Worm (Caenorhabditis elegans) whole organism, early embryonic: ENCODE measurements around the gene C06A1.6.

Source experiments
- F13C5.2 ChIP-seq: sonication (generic microtip); optimal IDR thresholded peaks from 2 replicates; lab custom pipeline; 2017; ENCODE audit warnings: mild to moderate bottlenecking, missing genetic modification characterization, inconsistent platforms, missing compliant biosample characterization
- aly-1 ChIP-seq: sonication (generic microtip); optimal IDR thresholded peaks from 2 replicates; lab custom pipeline; 2016; ENCODE audit warnings: missing genetic modification characterization, missing compliant biosample characterization
- ama-1 ChIP-seq: fragments of 150-350 bp; optimal IDR thresholded peaks from 2 replicates; lab custom pipeline; 2014
- hnd-1 ChIP-seq: sonication (generic microtip); optimal IDR thresholded peaks from 2 replicates; lab custom pipeline; 2016; ENCODE audit warnings: missing genetic modification characterization, missing compliant biosample characterization
- tra-4 ChIP-seq: sonication (generic microtip); optimal IDR thresholded peaks from 2 replicates; lab custom pipeline; 2017; ENCODE audit warnings: missing genetic modification characterization, missing compliant biosample characterization

DNA sequence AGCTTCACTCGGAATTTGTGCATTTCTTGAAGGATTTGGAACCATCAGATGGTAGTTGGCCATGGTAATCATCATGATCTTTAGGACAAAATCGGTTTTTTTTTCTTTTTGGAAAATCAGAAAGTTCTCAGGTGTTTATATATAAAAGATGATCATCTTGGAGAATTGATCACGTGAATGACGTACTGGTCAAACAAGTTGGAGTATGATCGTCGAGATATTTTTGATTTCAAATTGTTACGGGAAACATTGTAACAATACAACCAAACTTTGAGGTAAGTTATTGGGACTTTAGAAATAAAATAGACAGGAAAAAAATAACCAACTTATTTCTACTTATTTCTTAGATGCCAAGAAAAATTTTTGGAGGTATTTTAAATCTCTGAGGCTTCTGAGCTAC is 45.5 kb downstream of the C06A1.6 start, which contains the start of gene F59B10.4:
- TF ChIP-seq aly-1 (no peak), hnd-1 (tag; lab: Kevin White, UChicago) (no peak), tra-4 (tag; lab: Kevin White, UChicago) (no peak), F13C5.2 (tag; lab: Kevin White, UChicago) (no peak), ama-1 (no peak)
